Fruit fly (Drosophila melanogaster) whole organism, embryonic: ENCODE measurements around the gene CG43052.

Source experiments
- Adf1 ChIP-seq: fragments of 200-800 bp; sonication (Bioruptor generic); IDR thresholded peaks from 2 replicates; pipeline ENCODE4 v1.3.6; 2022; ENCODE audit warnings: missing biosample characterization, missing genetic modification characterization
- Blimp-1 ChIP-seq: fragments of 200-800 bp; sonication (Bioruptor generic); optimal IDR thresholded peaks from 3 replicates; lab custom pipeline; 2018; ENCODE audit warnings: missing biosample characterization, missing genetic modification characterization, mild to moderate bottlenecking, moderate library complexity, missing genetic modification reagents
- CG10959 ChIP-seq: fragments of 200-800 bp; sonication (Bioruptor generic); IDR thresholded peaks from 2 replicates; pipeline ENCODE4 v1.3.6; 2022; ENCODE audit warnings: missing biosample characterization, missing genetic modification characterization
- CG12744 ChIP-seq: fragments of 200-800 bp; sonication (Bioruptor generic); optimal IDR thresholded peaks from 2 replicates; lab custom pipeline; 2016; ENCODE audit warnings: missing biosample characterization, missing genetic modification characterization
- CG14667 ChIP-seq: fragments of 200-800 bp; sonication (Bioruptor generic); IDR thresholded peaks from 2 replicates; pipeline ENCODE4 v1.3.6; 2022; ENCODE audit warnings: missing biosample characterization, missing genetic modification characterization
- CG15696 ChIP-seq: fragments of 200-800 bp; sonication (Bioruptor generic); optimal IDR thresholded peaks from 2 replicates; lab custom pipeline; 2019; ENCODE audit warnings: missing biosample characterization, mild to moderate bottlenecking, missing genetic modification characterization, moderate library complexity
- CG17912 ChIP-seq: fragments of 200-800 bp; sonication (Bioruptor generic); optimal IDR thresholded peaks from 2 replicates; lab custom pipeline; 2018; ENCODE audit warnings: missing biosample characterization, mild to moderate bottlenecking, missing genetic modification characterization
- CG3838 ChIP-seq: fragments of 200-800 bp; sonication (Bioruptor generic); optimal IDR thresholded peaks from 3 replicates; lab custom pipeline; 2016; ENCODE audit warnings: missing biosample characterization, missing genetic modification characterization
- CG4282 ChIP-seq: fragments of 200-800 bp; sonication (Bioruptor generic); optimal IDR thresholded peaks from 2 replicates; lab custom pipeline; 2016; ENCODE audit warnings: missing biosample characterization, missing genetic modification characterization
- CG4404 ChIP-seq: fragments of 200-800 bp; sonication (Bioruptor generic); IDR thresholded peaks from 2 replicates; pipeline ENCODE4 v1.3.6; 2022; ENCODE audit warnings: missing biosample characterization, missing genetic modification characterization
- CG7963 ChIP-seq: fragments of 200-800 bp; sonication (Bioruptor generic); IDR thresholded peaks from 3 replicates; pipeline ENCODE4 v1.3.6; 2022; ENCODE audit warnings: missing biosample characterization, missing genetic modification characterization; ENCODE audit not compliant: partially characterized antibody
- CG7987 ChIP-seq: fragments of 200-800 bp; sonication (Bioruptor generic); optimal IDR thresholded peaks from 2 replicates; lab custom pipeline; 2018; ENCODE audit warnings: missing biosample characterization, mild to moderate bottlenecking, missing genetic modification characterization, moderate library complexity
- D19B ChIP-seq: fragments of 200-800 bp; sonication (Bioruptor generic); optimal IDR thresholded peaks from 2 replicates; lab custom pipeline; 2017; ENCODE audit warnings: missing biosample characterization, mild to moderate bottlenecking, missing genetic modification characterization
- Deaf1 ChIP-seq: fragments of 200-800 bp; optimal IDR thresholded peaks from 3 replicates; lab custom pipeline; 2019; ENCODE audit warnings: missing biosample characterization, mild to moderate bottlenecking, missing genetic modification characterization, moderate library complexity
- Doc2 ChIP-seq: fragments of 200-800 bp; sonication (Bioruptor generic); IDR thresholded peaks from 2 replicates; pipeline ENCODE4 v1.3.6; 2022; ENCODE audit warnings: missing biosample characterization, missing genetic modification characterization
- H15 ChIP-seq: fragments of 200-800 bp; sonication (Bioruptor generic); IDR thresholded peaks from 3 replicates; pipeline ENCODE4 v1.3.6; 2022; ENCODE audit warnings: missing biosample characterization, missing genetic modification characterization
- Hmx ChIP-seq: fragments of 200-800 bp; sonication (Bioruptor generic); optimal IDR thresholded peaks from 2 replicates; lab custom pipeline; 2016; ENCODE audit warnings: missing biosample characterization, missing genetic modification characterization
- Mrtf ChIP-seq: fragments of 200-800 bp; sonication (Bioruptor generic); IDR thresholded peaks from 3 replicates; pipeline ENCODE4 v1.3.6; 2022; ENCODE audit warnings: missing biosample characterization, missing genetic modification characterization
- Xbp1 ChIP-seq: fragments of 200-800 bp; sonication (Bioruptor generic); optimal IDR thresholded peaks from 3 replicates; lab custom pipeline; 2016; ENCODE audit warnings: missing biosample characterization, mild to moderate bottlenecking, missing genetic modification characterization
- Xrp1 ChIP-seq: fragments of 200-800 bp; sonication (Bioruptor generic); IDR thresholded peaks from 2 replicates; pipeline ENCODE4 v1.3.6; 2022; ENCODE audit warnings: missing biosample characterization, missing genetic modification characterization
- ac ChIP-seq: fragments of 200-800 bp; sonication (Bioruptor generic); optimal IDR thresholded peaks from 3 replicates; lab custom pipeline; 2017; ENCODE audit warnings: missing biosample characterization, mild to moderate bottlenecking, missing genetic modification characterization
- aop ChIP-seq: fragments of 200-800 bp; sonication (Bioruptor generic); IDR thresholded peaks from 2 replicates; pipeline ENCODE4 v1.3.6; 2022; ENCODE audit warnings: missing biosample characterization, missing genetic modification characterization
- ara ChIP-seq: fragments of 200-800 bp; sonication (Bioruptor generic); IDR thresholded peaks from 2 replicates; pipeline ENCODE4 v1.3.6; 2022; ENCODE audit warnings: missing biosample characterization, missing genetic modification characterization
- az2 ChIP-seq: fragments of 200-800 bp; sonication (Bioruptor generic); optimal IDR thresholded peaks from 3 replicates; lab custom pipeline; 2016; ENCODE audit warnings: missing biosample characterization, missing genetic modification characterization
- corto ChIP-seq: fragments of 200-800 bp; sonication (Bioruptor generic); optimal IDR thresholded peaks from 2 replicates; lab custom pipeline; 2016; ENCODE audit warnings: missing biosample characterization, mild to moderate bottlenecking, missing genetic modification characterization, moderate library complexity
- ewg ChIP-seq: fragments of 200-800 bp; sonication (Bioruptor generic); optimal IDR thresholded peaks from 3 replicates; lab custom pipeline; 2017; ENCODE audit warnings: mild to moderate bottlenecking, missing biosample characterization, missing genetic modification reagents, missing genetic modification characterization
- gem ChIP-seq: fragments of 200-800 bp; sonication (Bioruptor generic); optimal IDR thresholded peaks from 2 replicates; lab custom pipeline; 2019; ENCODE audit warnings: missing biosample characterization, mild to moderate bottlenecking, missing genetic modification characterization, moderate library complexity
- hkb ChIP-seq, 2 experiments: fragments of 200-800 bp in 1 of 2; fragments of >200 bp in 1 of 2; sonication (Bioruptor generic) in 1 of 2; IDR thresholded peaks in 1 of 2; optimal IDR thresholded peaks in 1 of 2; 2 replicates each; pipeline versions ENCODE4 v1.3.6 to Lab custom; 2017 to 2022; ENCODE audit warnings: missing biosample characterization in 1 of 2, missing genetic modification characterization in 1 of 2
- kay ChIP-seq: fragments of 200-800 bp; sonication (Bioruptor generic); optimal IDR thresholded peaks from 2 replicates; lab custom pipeline; 2016; ENCODE audit warnings: missing biosample characterization, missing genetic modification characterization
- lab ChIP-seq: fragments of 200-800 bp; sonication (Bioruptor generic); optimal IDR thresholded peaks from 3 replicates; lab custom pipeline; 2017; ENCODE audit warnings: missing biosample characterization, missing genetic modification characterization, mild to moderate bottlenecking, moderate library complexity, missing genetic modification reagents
- nau ChIP-seq: fragments of 200-800 bp; sonication (Bioruptor generic); optimal IDR thresholded peaks from 3 replicates; lab custom pipeline; 2017; ENCODE audit warnings: missing biosample characterization, mild to moderate bottlenecking, missing genetic modification characterization, missing genetic modification reagents
- nmo ChIP-seq: fragments of 200-800 bp; sonication (Bioruptor generic); optimal IDR thresholded peaks from 2 replicates; lab custom pipeline; 2018; ENCODE audit warnings: missing biosample characterization, mild to moderate bottlenecking, missing genetic modification characterization, moderate library complexity
- pb ChIP-seq: fragments of 200-800 bp; sonication (Bioruptor generic); optimal IDR thresholded peaks from 3 replicates; lab custom pipeline; 2016; ENCODE audit warnings: missing biosample characterization, missing genetic modification characterization
- phol ChIP-seq: fragments of 200-800 bp; sonication (Bioruptor generic); optimal IDR thresholded peaks from 3 replicates; lab custom pipeline; 2018; ENCODE audit warnings: missing biosample characterization, mild to moderate bottlenecking, missing genetic modification characterization, moderate library complexity
- psq ChIP-seq: fragments of 200-800 bp; sonication (Bioruptor generic); optimal IDR thresholded peaks from 2 replicates; lab custom pipeline; 2017; ENCODE audit warnings: missing biosample characterization, missing genetic modification characterization
- rib ChIP-seq: fragments of 200-800 bp; sonication (Bioruptor generic); IDR thresholded peaks from 2 replicates; pipeline ENCODE4 v1.3.6; 2022; ENCODE audit warnings: missing biosample characterization, missing genetic modification characterization
- run ChIP-seq: fragments of 200-800 bp; sonication (Bioruptor generic); optimal IDR thresholded peaks from 3 replicates; lab custom pipeline; 2018; ENCODE audit warnings: missing biosample characterization, mild to moderate bottlenecking, missing genetic modification characterization
- schlank ChIP-seq: fragments of 200-800 bp; sonication (Bioruptor generic); optimal IDR thresholded peaks from 2 replicates; lab custom pipeline; 2018; ENCODE audit warnings: missing biosample characterization, mild to moderate bottlenecking, missing genetic modification characterization
- sd ChIP-seq: fragments of 200-800 bp; sonication (Bioruptor generic); optimal IDR thresholded peaks from 3 replicates; lab custom pipeline; 2018; ENCODE audit warnings: missing biosample characterization, mild to moderate bottlenecking, missing genetic modification characterization, moderate library complexity
- sens ChIP-seq: fragments of 200-800 bp; sonication (Bioruptor generic); peaks from one replicate; lab custom pipeline; 2016; ENCODE audit warnings: missing biosample characterization, missing genetic modification characterization
- slbo ChIP-seq: fragments of 200-800 bp; sonication (Bioruptor generic); IDR thresholded peaks from 2 replicates; pipeline ENCODE4 v1.3.6; 2022; ENCODE audit warnings: missing biosample characterization, missing genetic modification characterization
- slou ChIP-seq: fragments of 200-800 bp; sonication (Bioruptor generic); optimal IDR thresholded peaks from 3 replicates; lab custom pipeline; 2016; ENCODE audit warnings: missing biosample characterization, missing genetic modification characterization
- tna ChIP-seq: fragments of 200-800 bp; sonication (Bioruptor generic); IDR thresholded peaks from 2 replicates; pipeline ENCODE4 v1.3.6; 2022; ENCODE audit warnings: missing biosample characterization, missing genetic modification characterization; ENCODE audit not compliant: partially characterized antibody
- zf30C ChIP-seq: fragments of 200-800 bp; sonication (Bioruptor generic); optimal IDR thresholded peaks from 3 replicates; lab custom pipeline; 2018; ENCODE audit warnings: missing biosample characterization, mild to moderate bottlenecking, missing genetic modification characterization
- zfh1 ChIP-seq: fragments of 200-800 bp; sonication (Bioruptor generic); IDR thresholded peaks from 3 replicates; pipeline ENCODE4 v1.3.6; 2022; ENCODE audit warnings: missing biosample characterization, missing genetic modification characterization

Gene CG43052

DNA sequence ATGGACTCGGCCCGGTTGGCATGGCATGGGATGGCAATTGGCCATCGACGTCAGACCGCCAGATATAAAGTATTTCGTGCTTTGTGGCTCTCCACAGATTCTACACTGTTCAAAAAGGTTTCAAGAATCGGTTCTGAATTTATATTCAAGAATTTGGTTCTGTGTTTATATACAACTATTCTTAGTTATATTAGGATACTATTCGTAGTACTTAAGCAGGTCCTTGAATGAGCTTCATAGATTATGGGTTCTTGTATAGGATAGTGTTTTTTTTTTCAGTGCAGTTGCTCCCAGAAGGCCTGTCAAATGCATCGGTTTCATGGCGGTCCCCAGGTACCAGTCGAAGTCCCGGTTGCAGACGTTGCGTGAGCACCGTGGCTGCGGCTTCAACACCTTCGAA is 34.6 kb downstream of the CG43052 start (continued):
- TF ChIP-seq pb (GFP tag; lab: Kevin White, UChicago) (no peak), CG15696 (tag; lab: Kevin White, UChicago) (peak; percentile 60), D19B (GFP tag; lab: Kevin White, UChicago) (no peak), aop (GFP tag; lab: Robert Waterston, UW) (no peak), CG3838 (GFP tag; lab: Kevin White, UChicago) (no peak), tna (no peak), psq (GFP tag; lab: Kevin White, UChicago) (no peak), zfh1 (GFP tag; lab: Robert Waterston, UW) (peak; percentile 48; the same call in 2 of the 3 replicates), corto (GFP tag; lab: Kevin White, UChicago) (peak; percentile 93), lab (no peak), ara (GFP tag; lab: Robert Waterston, UW) (peak; percentile 37; the same call in 1 of the 2 replicates), Deaf1 (tag; lab: Kevin White, UChicago) (no peak), rib (no peak), CG17912 (GFP tag; lab: Kevin White, UChicago) (no peak), Xrp1 (peak; percentile 56; the same call in 1 of the 2 replicates), Blimp-1 (peak; percentile 33), Hmx (GFP tag; lab: Kevin White, UChicago) (no peak), CG10959 (GFP tag; lab: Robert Waterston, UW) (0 out of 2 replicates have a peak, but pooled peaks have one; percentile 37), run (tag; lab: Kevin White, UChicago) (no peak), ewg (GFP tag; lab: Kevin White, UChicago) (no peak), Mrtf (no peak), CG7987 (GFP tag; lab: Kevin White, UChicago) (no peak), ac (no peak), CG12744 (GFP tag; lab: Kevin White, UChicago) (no peak), CG4282 (GFP tag; lab: Kevin White, UChicago) (no peak), CG4404 (peak; percentile 51), H15 (GFP tag; lab: Robert Waterston, UW) (no peak), phol (tag; lab: Kevin White, UChicago) (peak; percentile 33), kay (GFP tag; lab: Kevin White, UChicago) (no peak), nmo (GFP tag; lab: Kevin White, UChicago) (peak; percentile 20), Xbp1 (GFP tag; lab: Kevin White, UChicago) (peak; percentile 37), zf30C (GFP tag; lab: Kevin White, UChicago) (no peak), gem (tag; lab: Kevin White, UChicago) (peak; percentile 39), Doc2 (GFP tag; lab: Robert Waterston, UW) (no peak), Adf1 (no peak), CG7963 (GFP tag; lab: Robert Waterston, UW) (no peak), hkb (optimal IDR thresholded peaks at IDR 0.05; lab: Kevin White, UChicago) (no peak), hkb (GFP tag; IDR thresholded peaks at IDR 0.05; lab: Robert Waterston, UW) (0 out of 2 replicates have a peak, but pooled peaks have one; percentile 11), CG14667 (GFP tag; lab: Robert Waterston, UW) (no peak), slbo (GFP tag; lab: Robert Waterston, UW) (no peak), az2 (no peak), slou (no peak), sens (peak; percentile 61), sd (tag; lab: Kevin White, UChicago) (no peak), nau (no peak), schlank (no peak)
- TF ChIP-seq, all 482 proteins: peak for 62
